Fruit fly (Drosophila melanogaster) S2 (cell line): ENCODE measurements around the gene CG11162.

Source experiments
- CG8478 ChIP-seq: fragments of >200 bp; optimal IDR thresholded peaks from 2 replicates; lab custom pipeline; 2018
- CTCF ChIP-seq, 2 experiments: fragments of >200 bp; optimal IDR thresholded peaks; 2 replicates each; lab custom pipeline; 2018

dm6 chrX:13670329-13670847, 6.3 kb upstream of the CG11162 start:
- TF ChIP-seq CG8478 (lab: Kevin White, UChicago): no peak
- no peak for TF ChIP-seq CTCF (optimal IDR thresholded peaks at IDR 0.05; lab: Kevin White, UChicago)
